Worm (Caenorhabditis elegans): ENCODE data around the gene ipla-3.

DNA sequence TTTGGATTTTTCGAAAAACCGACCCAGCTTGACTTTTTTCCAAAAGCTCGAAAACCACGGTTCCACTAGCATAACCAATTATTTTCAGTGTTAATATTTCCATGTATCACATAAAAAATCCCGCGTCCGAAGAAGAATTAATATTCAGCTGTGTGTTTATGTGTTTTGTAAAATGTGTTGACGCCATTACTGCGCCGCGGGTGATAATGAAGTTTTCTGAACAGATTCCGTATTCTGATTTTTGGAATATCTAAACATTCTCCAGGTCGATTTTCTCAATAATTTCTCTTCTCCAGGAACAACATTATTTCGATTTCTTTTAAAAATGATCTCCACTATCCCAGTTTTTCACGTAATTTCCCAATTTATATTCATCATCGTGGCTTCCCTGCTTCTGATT lies 5.6 kb upstream of the ipla-3 start, which contains the start of gene srxa-6:
- TF ChIP-seq elt-2 (tag; optimal IDR thresholded peaks at IDR 0.05) = no peak
- no peak for TF ChIP-seq ama-1 (optimal IDR thresholded peaks at IDR 0.05)
- TF ChIP-seq zag-1 (tag; optimal IDR thresholded peaks at IDR 0.05) = no peak
- no peak for TF ChIP-seq sup-37 (GFP tag; optimal IDR thresholded peaks at IDR 0.05)
- no peak for TF ChIP-seq skn-1 (tag; optimal IDR thresholded peaks at IDR 0.05)
- no peak for TF ChIP-seq F16B12.6 (tag; optimal IDR thresholded peaks at IDR 0.05)
